Worm (Caenorhabditis elegans): ENCODE measurements around the gene twk-9.

DNA sequence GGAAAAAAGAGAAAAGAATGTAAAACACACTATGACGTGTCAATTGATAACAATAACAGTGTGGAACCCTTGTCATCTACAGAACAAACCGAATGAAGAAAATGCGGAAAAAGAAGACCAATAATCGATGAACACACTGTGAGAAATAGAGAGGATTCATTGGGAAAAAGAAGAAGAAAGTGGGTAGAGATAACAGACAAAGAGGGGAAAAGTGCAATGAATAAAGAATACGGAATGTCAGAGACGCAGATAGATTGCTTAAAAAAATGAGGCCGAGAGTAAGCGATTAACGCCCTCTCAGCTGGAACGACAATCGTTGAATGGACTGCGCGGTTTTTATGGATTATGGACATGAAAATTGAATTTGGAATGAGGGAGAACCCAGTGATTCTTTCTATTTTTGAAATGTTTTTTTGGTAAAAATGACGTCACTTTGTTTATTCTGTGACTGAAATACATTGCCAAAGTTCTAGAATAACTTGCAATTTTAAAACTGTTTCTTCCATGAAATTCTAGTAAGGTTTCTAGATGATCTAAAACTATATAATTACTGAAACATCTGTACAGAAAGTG is 45.1 kb upstream of the twk-9 start, which contains the start of gene amph-1:
- TF ChIP-seq tbx-11 (GFP tag; IDR thresholded peaks at IDR 0.05), result no peak
- TF ChIP-seq ama-1 (optimal IDR thresholded peaks at IDR 0.05), result no peak
- no peak for TF ChIP-seq tbx-37 (GFP tag; conservative IDR thresholded peaks at IDR 0.05)
- TF ChIP-seq aly-1 (tag; optimal IDR thresholded peaks at IDR 0.05), result no peak

Data from whole organism, early embryonic.